Worm (Caenorhabditis elegans): ENCODE measurements around the gene pgp-4.

pgp-4 gene

DNA sequence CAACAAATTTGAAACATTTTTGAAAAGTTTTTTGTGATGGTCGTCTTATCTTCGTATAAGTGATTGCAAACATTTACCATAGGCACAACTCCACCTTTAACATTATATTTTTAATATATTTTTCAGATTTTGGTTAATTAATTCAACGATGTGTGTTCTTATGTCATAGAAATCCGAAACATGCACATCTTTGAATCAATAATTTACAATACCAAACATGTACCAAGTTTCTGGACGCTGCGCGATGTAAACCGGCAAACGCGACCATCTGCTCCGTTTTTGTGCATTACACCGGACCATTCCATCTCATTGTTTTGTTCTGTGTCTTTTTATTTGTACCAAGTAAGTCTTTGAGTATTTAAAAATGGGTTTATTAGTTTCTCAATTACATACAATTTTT lies at the start of gene pgp-4:
TSS of gene pgp-4 (plus strand) at position 301 of the 400 bp plus-strand sequence.
- no peak for TF ChIP-seq ztf-29 (GFP tag; IDR thresholded peaks at IDR 0.05)

DNA sequence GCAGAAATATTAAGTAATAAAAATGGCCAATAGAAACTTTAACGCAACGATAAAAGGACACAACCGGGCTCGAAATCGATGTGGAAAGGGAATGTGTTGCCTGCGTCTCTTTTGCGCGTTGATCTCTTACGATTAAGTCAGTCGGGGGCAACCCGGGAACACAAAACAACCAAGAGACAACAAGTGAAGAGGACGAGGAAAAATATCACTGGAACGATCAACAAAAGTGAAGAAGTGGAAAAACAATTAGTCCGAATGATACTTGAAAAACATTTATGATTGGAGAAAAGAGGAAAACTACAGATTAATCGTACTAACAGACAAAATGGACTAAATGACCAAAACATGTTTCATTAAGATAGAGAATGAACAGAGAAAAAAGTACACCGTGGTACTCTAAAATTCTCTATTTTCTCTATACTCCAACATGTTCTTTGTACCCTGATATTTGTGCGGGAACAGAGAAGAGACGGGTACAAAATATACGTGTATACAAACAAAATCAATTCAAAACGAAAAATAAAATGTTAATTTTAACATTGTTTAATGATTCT lies 47.3 kb upstream of the pgp-4 start, which contains the start of gene F08G12.5:
TSS of gene F08G12.5 (minus strand) at position 1 of the 554 bp plus-strand sequence.
- no peak for TF ChIP-seq tab-1 (GFP tag; IDR thresholded peaks at IDR 0.05)
- TF ChIP-seq ztf-23 (GFP tag; IDR thresholded peaks at IDR 0.05), result no peak
- TF ChIP-seq med-1 (GFP tag; optimal IDR thresholded peaks at IDR 0.05; ENCODE audit: insufficient read depth), result no peak
- TF ChIP-seq ref-1 (GFP tag; conservative IDR thresholded peaks at IDR 0.05), result no peak
- TF ChIP-seq T22C8.4 (GFP tag; IDR thresholded peaks at IDR 0.05), result no peak
- TF ChIP-seq klf-2 (GFP tag; conservative IDR thresholded peaks at IDR 0.05), result no peak

DNA sequence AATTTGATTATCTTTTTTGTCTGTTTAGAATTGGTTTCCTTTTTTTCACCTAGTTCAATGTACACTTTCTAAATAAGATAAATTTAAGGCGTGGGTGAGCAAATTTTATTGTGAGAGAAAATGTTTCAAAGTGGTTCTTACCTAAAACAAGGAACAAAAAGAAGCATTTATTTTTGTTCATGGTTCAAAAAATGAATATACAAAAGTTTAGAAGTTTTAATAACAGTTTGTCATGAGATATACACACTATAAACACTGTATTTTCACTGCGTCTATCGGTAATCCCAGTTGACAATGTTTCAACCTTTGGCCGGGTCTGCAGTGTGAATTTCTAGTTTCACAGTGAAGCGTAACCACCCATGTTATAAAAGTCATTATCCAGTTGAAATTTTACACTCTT lies 42.2 kb upstream of the pgp-4 start, which contains the start of gene F08G12.11:
TSS of gene F08G12.11 (minus strand) at position 181 of the 400 bp plus-strand sequence.
- TF ChIP-seq cog-1 (tag; optimal IDR thresholded peaks at IDR 0.05), result no peak
- TF ChIP-seq ztf-23 (GFP tag; IDR thresholded peaks at IDR 0.05), result no peak
- no peak for TF ChIP-seq tab-1 (GFP tag; IDR thresholded peaks at IDR 0.05)
- no peak for TF ChIP-seq med-1 (GFP tag; optimal IDR thresholded peaks at IDR 0.05; ENCODE audit: insufficient read depth)
- TF ChIP-seq klf-2 (GFP tag; conservative IDR thresholded peaks at IDR 0.05), result no peak
- no peak for TF ChIP-seq flt-1 (GFP tag; IDR thresholded peaks at IDR 0.05)
- TF ChIP-seq ztf-29 (GFP tag; IDR thresholded peaks at IDR 0.05), result no peak
- TF ChIP-seq T22C8.4 (GFP tag; IDR thresholded peaks at IDR 0.05), result no peak
- no peak for TF ChIP-seq ref-1 (GFP tag; conservative IDR thresholded peaks at IDR 0.05)

DNA sequence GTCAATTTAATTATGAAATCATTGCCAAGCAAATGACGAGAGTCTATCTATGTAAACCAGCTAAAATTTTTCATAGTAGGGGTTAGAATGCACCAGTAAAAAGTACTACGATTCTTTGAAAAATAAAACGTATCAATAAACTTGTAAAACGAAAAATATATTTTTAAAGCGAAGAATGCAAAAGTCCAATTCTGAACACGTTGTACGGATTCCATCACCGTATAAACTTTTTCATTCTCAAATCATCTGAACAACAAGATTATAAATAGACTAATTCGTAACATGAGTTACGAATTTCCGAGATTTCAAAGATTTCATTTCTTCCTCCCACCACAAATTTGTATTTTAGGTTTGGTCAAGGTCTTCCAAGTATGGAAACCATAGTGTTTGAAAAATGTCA lies 40.9 kb upstream of the pgp-4 start, which contains the start of gene nlp-57:
TSS of gene nlp-57 (plus strand) at position 301 of the 400 bp plus-strand sequence.
- no peak for TF ChIP-seq ref-1 (GFP tag; conservative IDR thresholded peaks at IDR 0.05)
- TF ChIP-seq T22C8.4 (GFP tag; IDR thresholded peaks at IDR 0.05), result no peak
- no peak for TF ChIP-seq ztf-29 (GFP tag; IDR thresholded peaks at IDR 0.05)
- no peak for TF ChIP-seq klf-2 (GFP tag; conservative IDR thresholded peaks at IDR 0.05)
- TF ChIP-seq tab-1 (GFP tag; IDR thresholded peaks at IDR 0.05), result no peak
- TF ChIP-seq ztf-23 (GFP tag; IDR thresholded peaks at IDR 0.05), result no peak
- TF ChIP-seq cog-1 (tag; optimal IDR thresholded peaks at IDR 0.05), result no peak
- no peak for TF ChIP-seq med-1 (GFP tag; optimal IDR thresholded peaks at IDR 0.05; ENCODE audit: insufficient read depth)
- no peak for TF ChIP-seq flt-1 (GFP tag; IDR thresholded peaks at IDR 0.05)

DNA sequence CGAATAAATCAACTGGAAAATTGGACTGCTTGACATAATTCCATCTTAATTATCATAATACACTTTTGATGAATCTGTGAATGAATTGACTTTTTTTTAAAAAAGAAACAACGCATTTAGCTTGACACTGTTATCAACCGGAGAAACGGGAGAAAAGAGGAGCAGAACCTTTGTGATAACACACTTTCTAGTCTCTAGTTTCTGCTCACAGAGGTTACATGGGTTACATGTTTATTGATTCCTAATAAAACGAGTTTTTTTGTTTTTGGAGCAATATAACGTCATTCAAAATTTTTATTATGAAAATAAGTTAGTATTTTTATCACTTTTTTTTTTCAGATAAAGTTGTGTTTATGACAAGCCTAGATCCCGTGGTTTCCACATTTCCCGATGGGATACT lies 39.7 kb upstream of the pgp-4 start, which contains the start of gene hizr-1:
TSS of gene hizr-1 (plus strand) at position 340 of the 400 bp plus-strand sequence.
- no peak for TF ChIP-seq cog-1 (tag; optimal IDR thresholded peaks at IDR 0.05)
- TF ChIP-seq ztf-29 (GFP tag; IDR thresholded peaks at IDR 0.05), result no peak
- TF ChIP-seq flt-1 (GFP tag; IDR thresholded peaks at IDR 0.05), result no peak
- no peak for TF ChIP-seq ref-1 (GFP tag; conservative IDR thresholded peaks at IDR 0.05)
- no peak for TF ChIP-seq tab-1 (GFP tag; IDR thresholded peaks at IDR 0.05)
- TF ChIP-seq klf-2 (GFP tag; conservative IDR thresholded peaks at IDR 0.05), result no peak
- no peak for TF ChIP-seq T22C8.4 (GFP tag; IDR thresholded peaks at IDR 0.05)
- no peak for TF ChIP-seq ztf-23 (GFP tag; IDR thresholded peaks at IDR 0.05)
- no peak for TF ChIP-seq med-1 (GFP tag; optimal IDR thresholded peaks at IDR 0.05; ENCODE audit: insufficient read depth)

DNA sequence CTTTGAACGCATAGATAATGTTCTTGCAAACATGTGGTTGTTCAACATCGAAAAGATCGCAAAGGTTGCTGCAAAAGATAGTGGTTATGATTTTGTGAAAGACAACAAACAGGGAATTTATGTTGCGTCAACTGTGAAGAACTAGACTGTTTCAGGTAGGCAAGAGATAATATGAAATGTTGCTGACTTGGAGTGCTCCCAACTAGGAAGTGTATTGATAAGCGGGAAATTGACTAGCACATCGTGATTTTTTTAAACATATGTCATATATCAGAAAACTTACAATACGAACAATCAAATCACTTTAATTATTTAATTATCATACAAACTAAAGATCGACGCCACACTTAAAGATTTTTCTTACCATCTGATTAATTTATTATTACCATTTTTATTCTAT lies 34.4 kb upstream of the pgp-4 start:
- no peak for TF ChIP-seq T22C8.4 (GFP tag; IDR thresholded peaks at IDR 0.05)
- no peak for TF ChIP-seq ztf-23 (GFP tag; IDR thresholded peaks at IDR 0.05)
- no peak for TF ChIP-seq cog-1 (tag; optimal IDR thresholded peaks at IDR 0.05)
- TF ChIP-seq med-1 (GFP tag; optimal IDR thresholded peaks at IDR 0.05; ENCODE audit: insufficient read depth), result no peak
- no peak for TF ChIP-seq tab-1 (GFP tag; IDR thresholded peaks at IDR 0.05)
- no peak for TF ChIP-seq ztf-29 (GFP tag; IDR thresholded peaks at IDR 0.05)
- no peak for TF ChIP-seq ref-1 (GFP tag; conservative IDR thresholded peaks at IDR 0.05)
- TF ChIP-seq klf-2 (GFP tag; conservative IDR thresholded peaks at IDR 0.05), result no peak
- TF ChIP-seq flt-1 (GFP tag; IDR thresholded peaks at IDR 0.05), result no peak

DNA sequence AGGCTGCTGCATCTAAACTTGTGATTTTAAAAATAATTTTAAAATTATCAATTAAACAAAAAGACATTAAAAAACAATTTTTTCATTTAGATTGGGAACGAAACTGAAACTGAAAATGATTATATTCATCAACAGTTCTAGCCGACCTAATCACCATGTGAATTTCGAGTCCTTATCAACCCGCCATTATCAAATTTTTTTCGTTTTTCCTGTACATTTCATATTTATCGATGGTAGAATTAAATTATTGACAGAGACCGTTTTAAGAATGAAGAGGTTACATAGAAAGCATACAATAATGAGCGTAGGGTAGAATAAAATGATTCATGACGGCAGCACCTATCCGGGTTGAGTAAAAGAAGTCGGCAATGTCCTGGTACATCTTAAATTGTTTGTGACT lies 33.4 kb upstream of the pgp-4 start, which contains the start of gene asm-2:
TSS of gene asm-2 (minus strand) at position 12 of the 400 bp plus-strand sequence.
- TF ChIP-seq flt-1 (GFP tag; IDR thresholded peaks at IDR 0.05), result no peak

DNA sequence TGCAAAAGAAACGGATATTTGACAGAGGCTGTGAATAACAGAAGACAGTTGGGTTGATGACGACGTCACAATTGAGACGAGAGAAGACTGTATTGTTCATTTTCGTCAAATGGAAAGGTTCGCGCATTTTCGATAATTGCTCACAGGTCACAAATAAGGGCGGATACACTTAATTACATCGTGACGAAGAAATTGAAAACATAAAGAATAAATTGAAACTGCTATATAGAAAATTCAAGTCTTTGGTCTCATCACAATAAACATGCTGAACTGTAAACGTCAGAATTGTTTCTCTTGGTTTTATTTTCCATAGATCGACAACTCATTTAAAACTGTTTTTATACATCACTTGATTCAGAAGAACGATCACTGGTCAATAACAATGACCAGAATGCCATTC lies 30.8 kb upstream of the pgp-4 start, which contains the start of gene ZK455.5:
TSS of gene ZK455.5 (minus strand) at position 101 of the 400 bp plus-strand sequence.
- TF ChIP-seq med-1 (GFP tag; optimal IDR thresholded peaks at IDR 0.05; ENCODE audit: insufficient read depth), result no peak
- no peak for TF ChIP-seq klf-2 (GFP tag; conservative IDR thresholded peaks at IDR 0.05)
- no peak for TF ChIP-seq flt-1 (GFP tag; IDR thresholded peaks at IDR 0.05)
- TF ChIP-seq ztf-29 (GFP tag; IDR thresholded peaks at IDR 0.05), result no peak
- TF ChIP-seq ref-1 (GFP tag; conservative IDR thresholded peaks at IDR 0.05), result no peak
- TF ChIP-seq ztf-23 (GFP tag; IDR thresholded peaks at IDR 0.05), result no peak
- no peak for TF ChIP-seq cog-1 (tag; optimal IDR thresholded peaks at IDR 0.05)
- TF ChIP-seq tab-1 (GFP tag; IDR thresholded peaks at IDR 0.05), result no peak
- no peak for TF ChIP-seq T22C8.4 (GFP tag; IDR thresholded peaks at IDR 0.05)

DNA sequence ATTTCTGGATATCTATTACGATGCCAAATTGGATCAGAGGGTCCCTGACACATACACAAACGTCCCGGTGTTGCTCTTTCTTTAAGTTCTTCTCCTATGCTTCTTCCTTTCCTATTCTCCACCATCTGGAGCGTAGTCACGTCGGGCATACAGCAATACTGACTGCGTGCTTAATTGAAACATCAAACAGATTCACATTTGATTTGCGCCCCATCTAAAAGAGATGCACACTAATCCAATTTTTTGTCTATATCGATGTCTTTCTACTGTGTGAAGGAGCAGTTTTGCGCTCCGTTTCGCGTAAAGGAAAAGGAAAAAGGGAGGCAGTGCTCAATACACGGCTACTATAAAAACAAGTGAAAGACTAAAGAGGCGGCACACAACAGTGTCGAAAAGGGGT lies 28.9 kb upstream of the pgp-4 start:
- TF ChIP-seq klf-2 (GFP tag; conservative IDR thresholded peaks at IDR 0.05) (no peak), ztf-23 (GFP tag; IDR thresholded peaks at IDR 0.05) (no peak), med-1 (GFP tag; optimal IDR thresholded peaks at IDR 0.05; ENCODE audit: insufficient read depth) (no peak), ztf-29 (GFP tag; IDR thresholded peaks at IDR 0.05) (no peak), tab-1 (GFP tag; IDR thresholded peaks at IDR 0.05) (no peak), T22C8.4 (GFP tag; IDR thresholded peaks at IDR 0.05) (no peak), cog-1 (tag; optimal IDR thresholded peaks at IDR 0.05) (no peak), ref-1 (GFP tag; conservative IDR thresholded peaks at IDR 0.05) (no peak), flt-1 (GFP tag; IDR thresholded peaks at IDR 0.05) (no peak)

DNA sequence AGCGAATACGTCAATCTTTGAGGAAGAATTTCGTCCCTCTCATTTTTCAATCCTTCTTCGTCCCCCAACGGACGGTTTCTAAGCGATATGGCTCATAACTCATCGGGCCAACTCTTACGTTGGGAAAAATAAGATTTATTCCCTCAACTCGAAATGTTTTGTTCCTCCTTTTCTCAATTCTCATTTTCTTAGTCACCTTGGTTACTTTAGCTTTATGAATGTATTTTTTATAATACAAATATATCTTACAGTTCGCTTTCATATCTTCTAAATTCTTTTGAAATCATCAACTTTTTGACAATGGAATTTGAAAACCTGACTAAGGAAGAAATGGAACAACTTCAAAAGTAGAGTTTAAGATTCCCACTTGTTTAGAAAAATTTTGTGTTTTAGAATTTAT lies 28.2 kb upstream of the pgp-4 start, which contains the start of gene npr-9:
TSS of gene npr-9 (plus strand) at position 301 of the 400 bp plus-strand sequence.
- TF ChIP-seq ref-1 (GFP tag; conservative IDR thresholded peaks at IDR 0.05) (no peak), med-1 (GFP tag; optimal IDR thresholded peaks at IDR 0.05; ENCODE audit: insufficient read depth) (no peak), ztf-29 (GFP tag; IDR thresholded peaks at IDR 0.05) (no peak), flt-1 (GFP tag; IDR thresholded peaks at IDR 0.05) (no peak), klf-2 (GFP tag; conservative IDR thresholded peaks at IDR 0.05) (no peak), ztf-23 (GFP tag; IDR thresholded peaks at IDR 0.05) (no peak), tab-1 (GFP tag; IDR thresholded peaks at IDR 0.05) (no peak), cog-1 (tag; optimal IDR thresholded peaks at IDR 0.05) (no peak), T22C8.4 (GFP tag; IDR thresholded peaks at IDR 0.05) (no peak)

All from whole organism, midembryonic.